Fruit fly (Drosophila melanogaster): ENCODE results near the gene Doc3.

The Doc3 gene

DNA sequence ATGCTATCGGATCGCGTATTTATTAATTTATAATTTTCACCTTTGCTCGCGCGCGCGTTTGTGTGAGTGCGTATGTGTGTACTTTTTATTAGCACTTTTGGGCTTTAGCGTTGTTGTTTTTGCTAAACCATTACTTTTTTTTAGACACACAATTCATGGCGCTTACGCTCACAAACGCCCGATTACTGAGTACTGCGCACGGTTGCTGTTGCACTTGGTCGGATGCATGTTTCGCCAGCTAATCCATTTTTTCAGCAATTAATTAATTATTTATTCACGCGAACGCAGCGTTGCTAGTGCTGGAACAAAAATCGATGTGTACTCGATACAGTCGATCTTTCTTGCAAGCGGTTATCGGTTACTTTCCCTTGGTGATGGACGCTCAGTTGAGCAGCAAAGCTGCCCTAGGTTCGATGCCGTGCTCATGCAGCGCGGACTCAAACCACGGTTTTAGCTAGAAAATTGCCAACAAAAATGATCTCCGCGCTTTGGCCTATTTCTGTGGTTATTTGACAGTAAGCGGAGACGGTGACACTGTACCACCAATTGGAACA is 7.2 kb upstream of the Doc3 start, which contains the start of the genes smg and CG5087 (continued):
- TF ChIP-seq CG6683 (GFP tag; optimal IDR thresholded peaks at IDR 0.05) = no peak
- no peak for TF ChIP-seq CG15073 (GFP tag; optimal IDR thresholded peaks at IDR 0.05)
- no peak for TF ChIP-seq Ravus (GFP tag; IDR thresholded peaks at IDR 0.05)
- TF ChIP-seq sob (GFP tag; IDR thresholded peaks at IDR 0.05) = peak; percentile 70
- peak; percentile 14 for TF ChIP-seq az2 (GFP tag; optimal IDR thresholded peaks at IDR 0.05)
- TF ChIP-seq exex (tag; optimal IDR thresholded peaks at IDR 0.05) = peak; percentile 67
- no peak for TF ChIP-seq Camta (GFP tag; optimal IDR thresholded peaks at IDR 0.05)
- 0 out of 2 replicates have a peak, but pooled peaks have one; percentile 6 for TF ChIP-seq Adf1 (GFP tag; IDR thresholded peaks at IDR 0.05)
- TF ChIP-seq CG34422 (GFP tag; IDR thresholded peaks at IDR 0.05) = peak; percentile 59
- TF ChIP-seq sqz (GFP tag; optimal IDR thresholded peaks at IDR 0.05) = no peak
- TF ChIP-seq CG30020 (tag; optimal IDR thresholded peaks at IDR 0.05) = no peak
- TF ChIP-seq jumu (GFP tag; optimal IDR thresholded peaks at IDR 0.05) = peak; percentile 66
- no peak for TF ChIP-seq Hr39 (optimal IDR thresholded peaks at IDR 0.05)
- peak; percentile 97 for TF ChIP-seq CG9797 (GFP tag; optimal IDR thresholded peaks at IDR 0.05)
- TF ChIP-seq slbo (GFP tag; IDR thresholded peaks at IDR 0.05) = peak; percentile 81
- TF ChIP-seq CG32767 (GFP tag; IDR thresholded peaks at IDR 0.05) = no peak
- TF ChIP-seq Gug (GFP tag; IDR thresholded peaks at IDR 0.05) = peak; percentile 55; the same call in 1 of the 4 replicates
- peak; percentile 39 for TF ChIP-seq CG9817 (tag; optimal IDR thresholded peaks at IDR 0.05)
- no peak for TF ChIP-seq CG30431 (GFP tag; optimal IDR thresholded peaks at IDR 0.05)
- TF ChIP-seq CG4617 (GFP tag; optimal IDR thresholded peaks at IDR 0.05; ENCODE audit: borderline replicate concordance) = peak; percentile 98
- no peak for TF ChIP-seq cato (GFP tag; optimal IDR thresholded peaks at IDR 0.05; ENCODE audit: borderline replicate concordance)
- TF ChIP-seq CG14965 (GFP tag; optimal IDR thresholded peaks at IDR 0.05; ENCODE audit: borderline replicate concordance) = no peak
- TF ChIP-seq CG17802 (tag; optimal IDR thresholded peaks at IDR 0.05) = no peak
- no peak for TF ChIP-seq CG3065 (GFP tag; optimal IDR thresholded peaks at IDR 0.05)
- TF ChIP-seq CG5953 (GFP tag; IDR thresholded peaks at IDR 0.05) = no peak
- TF ChIP-seq stwl (tag; optimal IDR thresholded peaks at IDR 0.05) = peak; percentile 85
- no peak for TF ChIP-seq HLH3B (GFP tag; IDR thresholded peaks at IDR 0.05)
- no peak for TF ChIP-seq CG18619 (GFP tag; optimal IDR thresholded peaks at IDR 0.05)
- TF ChIP-seq HHEX (GFP tag; optimal IDR thresholded peaks at IDR 0.05) = no peak
- TF ChIP-seq org-1 (GFP tag; optimal IDR thresholded peaks at IDR 0.05) = no peak
- peak in 1 of 2 experiments; percentile 50 for TF ChIP-seq Eip74EF (GFP tag; optimal IDR thresholded peaks at IDR 0.05)
- TF ChIP-seq CG8478 (optimal IDR thresholded peaks at IDR 0.05) = peak; percentile 35
- peak; percentile 52 for TF ChIP-seq Hr3 (GFP tag; optimal IDR thresholded peaks at IDR 0.05)
- no peak for TF ChIP-seq disco-r (GFP tag; optimal IDR thresholded peaks at IDR 0.05)
- peak; percentile 93 for TF ChIP-seq CG33213 (GFP tag; optimal IDR thresholded peaks at IDR 0.05)
- TF ChIP-seq crc (GFP tag; optimal IDR thresholded peaks at IDR 0.05) = no peak
- peak; percentile 67 for TF ChIP-seq Xbp1 (GFP tag; optimal IDR thresholded peaks at IDR 0.05)
- TF ChIP-seq CG6272 (GFP tag; IDR thresholded peaks at IDR 0.05) = no peak
- TF ChIP-seq CG12659 (GFP tag; optimal IDR thresholded peaks at IDR 0.05) = peak; percentile 89
- no peak for TF ChIP-seq tup (GFP tag; optimal IDR thresholded peaks at IDR 0.05)
- TF ChIP-seq CG4424 (GFP tag; optimal IDR thresholded peaks at IDR 0.05) = peak; percentile 36
- no peak for TF ChIP-seq CG12219 (GFP tag; optimal IDR thresholded peaks at IDR 0.05)
- TF ChIP-seq Nf-YA (GFP tag; IDR thresholded peaks at IDR 0.05) = no peak
- TF ChIP-seq CG10431 (GFP tag; optimal IDR thresholded peaks at IDR 0.05) = no peak
- TF ChIP-seq Lhr (GFP tag; optimal IDR thresholded peaks at IDR 0.05) = peak; percentile 97
- no peak for TF ChIP-seq Dfd (GFP tag; optimal IDR thresholded peaks at IDR 0.05)
- no peak for TF ChIP-seq bowl (GFP tag; IDR thresholded peaks at IDR 0.05)
- peak; percentile 96 for TF ChIP-seq abd-A (tag; optimal IDR thresholded peaks at IDR 0.05)
- TF ChIP-seq Mad (GFP tag; optimal IDR thresholded peaks at IDR 0.05) = peak; percentile 27
- peak; percentile 59 for TF ChIP-seq Dek (tag; optimal IDR thresholded peaks at IDR 0.05)
- peak; percentile 40 for TF ChIP-seq CG1647 (GFP tag; optimal IDR thresholded peaks at IDR 0.05)

Measured in whole organism, embryonic.